Worm (Caenorhabditis elegans) whole organism, L3 larva: ENCODE measurements around the gene ced-10.

ENCODE experiments used
- aly-2 ChIP-seq: fragments of 150-350 bp; optimal IDR thresholded peaks from 2 replicates; lab custom pipeline; 2014; ENCODE audit warnings: missing biosample characterization, missing genetic modification characterization
- egl-27 ChIP-seq: sonication (generic microtip); optimal IDR thresholded peaks from 4 replicates; lab custom pipeline; 2017; ENCODE audit warnings: missing biosample characterization, missing genetic modification reagents, missing genetic modification characterization
- elt-1 ChIP-seq: fragments of 150-350 bp; optimal IDR thresholded peaks from 2 replicates; lab custom pipeline; 2014; ENCODE audit warnings: missing biosample characterization, missing genetic modification characterization
- lin-15B ChIP-seq: fragments of 150-350 bp; optimal IDR thresholded peaks from 2 replicates; lab custom pipeline; 2014; ENCODE audit warnings: missing biosample characterization, missing genetic modification characterization
- nhr-12 ChIP-seq: fragments of 150-350 bp; optimal IDR thresholded peaks from 2 replicates; lab custom pipeline; 2014; ENCODE audit warnings: missing biosample characterization, missing genetic modification characterization
- nhr-25 ChIP-seq: sonication (generic microtip); optimal IDR thresholded peaks from 2 replicates; lab custom pipeline; 2017; ENCODE audit warnings: missing biosample characterization, missing genetic modification characterization
- sea-2 ChIP-seq: fragments of 150-350 bp; sonication (generic microtip); optimal IDR thresholded peaks from 4 replicates; lab custom pipeline; 2014; ENCODE audit warnings: missing biosample characterization, missing genetic modification reagents, missing genetic modification characterization
- skn-1 ChIP-seq: fragments of 150-350 bp; optimal IDR thresholded peaks from 2 replicates; lab custom pipeline; 2014; ENCODE audit warnings: missing biosample characterization, missing genetic modification characterization
- snpc-4 ChIP-seq: fragments of 150-350 bp; optimal IDR thresholded peaks from 2 replicates; lab custom pipeline; 2014; ENCODE audit warnings: missing biosample characterization, missing genetic modification characterization
- unc-39 ChIP-seq: sonication (generic microtip); optimal IDR thresholded peaks from 4 replicates; lab custom pipeline; 2017; ENCODE audit warnings: missing biosample characterization, missing genetic modification characterization

ce11 chrIV:3523419-3523818 is 14.1 kb upstream of the ced-10 start:
- TF ChIP-seq lin-15B (tag; lab: Kevin White, UChicago) (no peak), elt-1 (no peak), skn-1 (tag; lab: Kevin White, UChicago) (no peak), snpc-4 (no peak), aly-2 (no peak), nhr-12 (tag; lab: Kevin White, UChicago) (no peak), sea-2 (no peak), egl-27 (tag; lab: Kevin White, UChicago) (no peak), nhr-25 (tag; lab: Kevin White, UChicago) (no peak), unc-39 (tag; lab: Kevin White, UChicago) (no peak)
